Worm (Caenorhabditis elegans): ENCODE results near the gene nhr-258.

The nhr-258 gene

ce11 chrIV:8070299-8070698 lies 25.6 kb downstream of the nhr-258 start:
- TF ChIP-seq tra-4 (tag; optimal IDR thresholded peaks at IDR 0.05): no peak
- 0 out of 2 replicates have a peak, but pooled peaks have one; percentile 16 for TF ChIP-seq flt-1 (GFP tag; IDR thresholded peaks at IDR 0.05)

- TF ChIP-seq hnd-1 (tag; optimal IDR thresholded peaks at IDR 0.05): no peak
- TF ChIP-seq aly-1 (tag; optimal IDR thresholded peaks at IDR 0.05): no peak
- no peak for TF ChIP-seq flt-1 (GFP tag; IDR thresholded peaks at IDR 0.05)
- TF ChIP-seq ama-1 (optimal IDR thresholded peaks at IDR 0.05): no peak
- no peak for TF ChIP-seq scrt-1 (GFP tag; IDR thresholded peaks at IDR 0.05)
- TF ChIP-seq B0310.2 (tag; optimal IDR thresholded peaks at IDR 0.05): no peak
- no peak for TF ChIP-seq ceh-13 (GFP tag; optimal IDR thresholded peaks at IDR 0.05)
- no peak for TF ChIP-seq ets-7 (tag; optimal IDR thresholded peaks at IDR 0.05)
- no peak for TF ChIP-seq F13C5.2 (tag; optimal IDR thresholded peaks at IDR 0.05)
- no peak for TF ChIP-seq ceh-36 (tag; optimal IDR thresholded peaks at IDR 0.05)
- TF ChIP-seq hmbx-1 (tag; optimal IDR thresholded peaks at IDR 0.05): no peak
- TF ChIP-seq sea-1 (GFP tag; conservative IDR thresholded peaks at IDR 0.05): no peak
- no peak for TF ChIP-seq tbx-11 (GFP tag; IDR thresholded peaks at IDR 0.05)
Measured at ce11 chrIV:8070934-8071333, 26.2 kb downstream of the nhr-258 start.

ce11 chrIV:8075516-8075915 lies 30.8 kb downstream of the nhr-258 start:
- TF ChIP-seq hmg-4 (GFP tag; optimal IDR thresholded peaks at IDR 0.05) (no peak), pes-1 (GFP tag; IDR thresholded peaks at IDR 0.05) (no peak), tbx-11 (GFP tag; IDR thresholded peaks at IDR 0.05) (no peak), ets-7 (tag; optimal IDR thresholded peaks at IDR 0.05) (no peak), ceh-13 (GFP tag; optimal IDR thresholded peaks at IDR 0.05) (no peak), scrt-1 (GFP tag; IDR thresholded peaks at IDR 0.05) (no peak), hmbx-1 (tag; optimal IDR thresholded peaks at IDR 0.05) (no peak), B0310.2 (tag; optimal IDR thresholded peaks at IDR 0.05) (no peak), tbx-37 (GFP tag; conservative IDR thresholded peaks at IDR 0.05) (no peak), aly-1 (tag; optimal IDR thresholded peaks at IDR 0.05) (no peak), tra-4 (tag; optimal IDR thresholded peaks at IDR 0.05) (no peak), flt-1 (GFP tag; IDR thresholded peaks at IDR 0.05) (no peak), sea-1 (GFP tag; conservative IDR thresholded peaks at IDR 0.05) (no peak), hnd-1 (tag; optimal IDR thresholded peaks at IDR 0.05) (no peak), ama-1 (optimal IDR thresholded peaks at IDR 0.05) (no peak)

DNA sequence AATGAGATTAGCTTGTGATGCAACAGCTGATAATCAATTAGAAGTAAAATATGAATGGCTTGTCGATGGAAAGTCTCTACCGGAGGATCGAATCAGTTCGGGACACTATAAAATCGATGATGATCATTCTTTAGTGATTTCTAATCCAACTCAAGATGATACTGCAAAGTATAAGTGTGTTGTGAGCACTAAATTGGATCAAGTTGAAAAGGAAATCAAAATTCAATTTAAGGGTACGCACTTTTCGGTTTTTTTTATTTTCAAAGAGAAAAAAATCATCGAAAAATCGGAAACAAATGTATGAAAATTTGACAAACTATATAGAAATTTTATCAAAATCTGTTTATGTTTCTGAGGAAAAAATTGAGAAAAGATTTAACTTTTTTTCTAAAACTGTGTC lies 31.8 kb downstream of the nhr-258 start:
- TF ChIP-seq hnd-1 (tag; optimal IDR thresholded peaks at IDR 0.05) (no peak), ama-1 (optimal IDR thresholded peaks at IDR 0.05) (no peak), ceh-13 (GFP tag; optimal IDR thresholded peaks at IDR 0.05) (no peak), ets-7 (tag; optimal IDR thresholded peaks at IDR 0.05) (no peak), pes-1 (GFP tag; IDR thresholded peaks at IDR 0.05) (no peak), ceh-36 (tag; optimal IDR thresholded peaks at IDR 0.05) (no peak), F13C5.2 (tag; optimal IDR thresholded peaks at IDR 0.05) (no peak), aly-1 (tag; optimal IDR thresholded peaks at IDR 0.05) (no peak), hmg-4 (GFP tag; optimal IDR thresholded peaks at IDR 0.05) (no peak), B0310.2 (tag; optimal IDR thresholded peaks at IDR 0.05) (no peak), tra-4 (tag; optimal IDR thresholded peaks at IDR 0.05) (no peak), tbx-37 (GFP tag; conservative IDR thresholded peaks at IDR 0.05) (no peak), sea-1 (GFP tag; conservative IDR thresholded peaks at IDR 0.05) (no peak), tbx-11 (GFP tag; IDR thresholded peaks at IDR 0.05) (no peak)

- TF ChIP-seq ama-1 (optimal IDR thresholded peaks at IDR 0.05) (no peak), pes-1 (GFP tag; IDR thresholded peaks at IDR 0.05) (no peak), F13C5.2 (tag; optimal IDR thresholded peaks at IDR 0.05) (no peak), tra-4 (tag; optimal IDR thresholded peaks at IDR 0.05) (no peak), scrt-1 (GFP tag; IDR thresholded peaks at IDR 0.05) (no peak), sea-1 (GFP tag; conservative IDR thresholded peaks at IDR 0.05) (no peak), ceh-36 (tag; optimal IDR thresholded peaks at IDR 0.05) (no peak)
Measured at ce11 chrIV:8080166-8080565, 35.4 kb downstream of the nhr-258 start.

- TF ChIP-seq tbx-11 (GFP tag; IDR thresholded peaks at IDR 0.05) (no peak), F13C5.2 (tag; optimal IDR thresholded peaks at IDR 0.05) (no peak), ceh-36 (tag; optimal IDR thresholded peaks at IDR 0.05) (no peak), ama-1 (optimal IDR thresholded peaks at IDR 0.05) (no peak), B0310.2 (tag; optimal IDR thresholded peaks at IDR 0.05) (no peak), tbx-37 (GFP tag; conservative IDR thresholded peaks at IDR 0.05) (no peak), hmg-4 (GFP tag; optimal IDR thresholded peaks at IDR 0.05) (no peak), ets-7 (tag; optimal IDR thresholded peaks at IDR 0.05) (no peak), sea-1 (GFP tag; conservative IDR thresholded peaks at IDR 0.05) (no peak), aly-1 (tag; optimal IDR thresholded peaks at IDR 0.05) (no peak), hmbx-1 (tag; optimal IDR thresholded peaks at IDR 0.05) (no peak), flt-1 (GFP tag; IDR thresholded peaks at IDR 0.05) (no peak), tra-4 (tag; optimal IDR thresholded peaks at IDR 0.05) (no peak), hnd-1 (tag; optimal IDR thresholded peaks at IDR 0.05) (no peak)
Measured at ce11 chrIV:8080782-8081181, 36.0 kb downstream of the nhr-258 start.

ce11 chrIV:8086552-8086951 lies 41.8 kb downstream of the nhr-258 start, which contains the start of gene nsy-7:
nsy-7 (minus strand) TSS chrIV:8086652.
- TF ChIP-seq F13C5.2 (tag; optimal IDR thresholded peaks at IDR 0.05) (no peak), flt-1 (GFP tag; IDR thresholded peaks at IDR 0.05) (no peak), aly-1 (tag; optimal IDR thresholded peaks at IDR 0.05) (no peak)

DNA sequence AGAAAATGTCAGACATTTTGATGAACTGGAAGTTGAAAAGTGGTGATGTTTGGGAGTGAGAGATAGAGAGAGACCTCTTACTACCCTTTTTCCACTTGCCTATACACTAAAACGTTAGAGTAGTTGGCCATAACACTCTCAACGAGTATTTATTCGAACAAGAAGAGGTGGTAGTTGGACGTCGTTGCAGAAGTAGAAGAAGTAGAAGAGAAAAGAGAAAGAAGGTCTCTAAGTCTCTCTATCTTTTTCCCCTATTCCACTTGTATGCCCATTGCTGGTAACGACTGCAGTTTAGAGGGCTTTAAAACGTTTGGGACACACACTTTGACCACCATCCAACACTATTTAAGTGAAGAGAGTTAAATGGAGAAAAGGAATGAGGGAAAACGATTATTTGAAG lies 46.8 kb downstream of the nhr-258 start:
- TF ChIP-seq scrt-1 (GFP tag; IDR thresholded peaks at IDR 0.05) (no peak), aly-1 (tag; optimal IDR thresholded peaks at IDR 0.05) (no peak), tbx-11 (GFP tag; IDR thresholded peaks at IDR 0.05) (no peak), flt-1 (GFP tag; IDR thresholded peaks at IDR 0.05) (no peak), F13C5.2 (tag; optimal IDR thresholded peaks at IDR 0.05) (no peak), pes-1 (GFP tag; IDR thresholded peaks at IDR 0.05) (no peak), sea-1 (GFP tag; conservative IDR thresholded peaks at IDR 0.05) (no peak), B0310.2 (tag; optimal IDR thresholded peaks at IDR 0.05) (no peak), hmbx-1 (tag; optimal IDR thresholded peaks at IDR 0.05) (no peak), ama-1 (optimal IDR thresholded peaks at IDR 0.05) (no peak), hmg-4 (GFP tag; optimal IDR thresholded peaks at IDR 0.05) (no peak), tra-4 (tag; optimal IDR thresholded peaks at IDR 0.05) (no peak)
